Worm (Caenorhabditis elegans) whole organism, early embryonic: Measurements from ENCODE around the gene trm-1.
A peak's percentile ranks its signal among the peaks of the same experiment; 100 is the strongest.
"Not testable (repeated sequence)": the region's sequence is repeated elsewhere in the genome, so short reads cannot be mapped to it uniquely, and the experiment has no call there.

Source experiments
- B0310.2 ChIP-seq: sonication (generic microtip); optimal IDR thresholded peaks from 2 replicates; lab custom pipeline; 2016; ENCODE audit warnings: mild to moderate bottlenecking, missing genetic modification characterization, missing compliant biosample characterization
- F13C5.2 ChIP-seq: sonication (generic microtip); optimal IDR thresholded peaks from 2 replicates; lab custom pipeline; 2017; ENCODE audit warnings: mild to moderate bottlenecking, missing genetic modification characterization, inconsistent platforms, missing compliant biosample characterization
- aly-1 ChIP-seq: sonication (generic microtip); optimal IDR thresholded peaks from 2 replicates; lab custom pipeline; 2016; ENCODE audit warnings: missing genetic modification characterization, missing compliant biosample characterization
- ama-1 ChIP-seq: fragments of 150-350 bp; optimal IDR thresholded peaks from 2 replicates; lab custom pipeline; 2014
- ceh-13 ChIP-seq: fragments of 200-800 bp; sonication (Bioruptor generic); optimal IDR thresholded peaks from 2 replicates; lab custom pipeline; 2018; ENCODE audit warnings: mild to moderate bottlenecking, missing genetic modification characterization, missing compliant biosample characterization
- ceh-36 ChIP-seq: sonication (generic microtip); optimal IDR thresholded peaks from 2 replicates; lab custom pipeline; 2016; ENCODE audit warnings: missing genetic modification characterization, inconsistent platforms, missing compliant biosample characterization
- ets-7 ChIP-seq: sonication (generic microtip); optimal IDR thresholded peaks from 2 replicates; lab custom pipeline; 2016; ENCODE audit warnings: missing genotype, missing genetic modification characterization, missing compliant biosample characterization
- flt-1 ChIP-seq: fragments of 200-800 bp; sonication (Bioruptor generic); IDR thresholded peaks from 2 replicates; pipeline ENCODE4 v1.3.6; 2022; ENCODE audit warnings: missing genetic modification characterization, missing compliant biosample characterization
- hmbx-1 ChIP-seq: sonication (generic microtip); optimal IDR thresholded peaks from 2 replicates; lab custom pipeline; 2016; ENCODE audit warnings: mild to moderate bottlenecking, missing genetic modification characterization, missing compliant biosample characterization
- hmg-4 ChIP-seq: fragments of 200-800 bp; sonication (Bioruptor generic); optimal IDR thresholded peaks from 2 replicates; lab custom pipeline; 2018; ENCODE audit warnings: mild to moderate bottlenecking, missing genetic modification characterization, missing compliant biosample characterization
- hnd-1 ChIP-seq: sonication (generic microtip); optimal IDR thresholded peaks from 2 replicates; lab custom pipeline; 2016; ENCODE audit warnings: missing genetic modification characterization, missing compliant biosample characterization
- pes-1 ChIP-seq: fragments of 200-800 bp; sonication (Bioruptor generic); IDR thresholded peaks from 2 replicates; pipeline ENCODE4 v1.3.6; 2022; ENCODE audit warnings: missing genetic modification reagents, missing genetic modification characterization, missing compliant biosample characterization
- scrt-1 ChIP-seq: fragments of 200-800 bp; sonication (Bioruptor generic); IDR thresholded peaks from 2 replicates; pipeline ENCODE4 v1.3.6; 2022; ENCODE audit warnings: missing genetic modification characterization, missing compliant biosample characterization
- sea-1 ChIP-seq: fragments of 200-800 bp; sonication (Bioruptor generic); conservative IDR thresholded peaks from 2 replicates; pipeline ENCODE4 v1.3.6; 2022; ENCODE audit warnings: missing genetic modification characterization, missing compliant biosample characterization
- tbx-11 ChIP-seq: fragments of 200-800 bp; sonication (Bioruptor generic); IDR thresholded peaks from 2 replicates; pipeline ENCODE4 v1.3.6; 2022; ENCODE audit warnings: missing genetic modification characterization, missing compliant biosample characterization
- tbx-37 ChIP-seq: fragments of 200-800 bp; sonication (Bioruptor generic); conservative IDR thresholded peaks from 2 replicates; pipeline ENCODE4 v1.3.6; 2022; ENCODE audit warnings: missing genetic modification reagents, missing genetic modification characterization, missing compliant biosample characterization
- tra-4 ChIP-seq: sonication (generic microtip); optimal IDR thresholded peaks from 2 replicates; lab custom pipeline; 2017; ENCODE audit warnings: missing genetic modification characterization, missing compliant biosample characterization

Gene trm-1

DNA sequence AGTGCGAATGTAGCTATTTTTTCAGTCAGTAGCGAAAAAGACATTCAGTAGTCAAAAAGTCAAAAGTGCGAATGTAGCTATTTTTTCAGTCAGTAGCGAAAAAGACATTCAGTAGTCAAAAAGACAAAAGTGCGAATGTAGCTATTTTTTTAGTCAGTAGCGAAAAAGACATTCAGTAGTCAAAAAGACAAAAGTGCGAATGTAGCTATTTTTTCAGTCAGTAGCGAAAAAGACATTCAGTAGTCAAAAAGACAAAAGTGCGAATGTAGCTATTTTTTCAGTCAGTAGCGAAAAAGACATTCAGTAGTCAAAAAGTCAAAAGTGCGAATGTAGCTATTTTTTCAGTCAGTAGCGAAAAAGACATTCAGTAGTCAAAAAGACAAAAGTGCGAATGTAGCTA lies 19.8 kb upstream of the trm-1 start, which contains the start of gene T16A9.3:
T16A9.3 (plus strand) TSS at position 301 of the 400 bp plus-strand sequence.
- TF ChIP-seq hnd-1 (tag; lab: Kevin White, UChicago); tbx-11 (GFP tag; lab: Robert Waterston, UW); aly-1 (tag; lab: Kevin White, UChicago): not testable (repeated sequence)

DNA sequence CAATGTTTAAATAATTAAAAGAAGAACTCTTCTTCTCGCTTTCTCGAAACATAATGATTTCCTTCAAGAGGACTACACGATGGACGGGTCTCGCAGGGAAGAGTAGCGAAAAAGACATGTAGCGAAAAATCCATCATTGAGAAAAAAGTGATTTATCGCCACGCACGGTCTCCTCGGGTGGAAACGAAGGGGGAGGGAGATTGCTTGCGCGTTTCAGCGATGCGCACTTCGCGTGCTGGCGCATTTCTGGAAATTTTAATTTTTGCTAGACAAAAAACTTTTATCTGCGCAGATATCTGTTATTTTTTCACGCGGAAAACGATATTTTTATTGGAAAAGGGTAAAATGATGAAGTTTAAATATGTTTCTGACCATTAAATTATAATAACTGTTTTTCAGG lies 18.4 kb upstream of the trm-1 start:
- TF ChIP-seq tbx-11 (GFP tag; lab: Robert Waterston, UW) = 0 out of 2 replicates have a peak, but pooled peaks have one; percentile 42

DNA sequence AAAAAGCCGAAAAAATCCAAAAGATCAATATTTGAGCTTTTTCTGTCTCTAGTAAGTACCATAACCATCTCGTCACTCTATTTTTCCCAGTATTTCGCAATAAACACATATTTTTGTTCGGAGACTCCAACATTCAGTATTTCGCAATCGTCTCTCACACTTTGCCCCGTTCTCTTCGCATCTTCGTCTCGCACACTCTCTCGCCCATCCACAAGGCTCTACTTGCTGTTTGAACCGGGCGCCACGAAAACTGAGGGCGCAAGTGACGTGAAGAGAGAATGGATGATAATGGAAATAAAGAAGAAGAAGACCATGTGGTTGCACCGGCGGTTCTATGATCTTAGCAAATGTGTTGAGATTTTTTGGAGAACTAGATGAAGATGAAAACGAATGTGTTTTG lies 14.7 kb upstream of the trm-1 start:
- no peak for TF ChIP-seq tbx-11 (GFP tag; lab: Robert Waterston, UW)

DNA sequence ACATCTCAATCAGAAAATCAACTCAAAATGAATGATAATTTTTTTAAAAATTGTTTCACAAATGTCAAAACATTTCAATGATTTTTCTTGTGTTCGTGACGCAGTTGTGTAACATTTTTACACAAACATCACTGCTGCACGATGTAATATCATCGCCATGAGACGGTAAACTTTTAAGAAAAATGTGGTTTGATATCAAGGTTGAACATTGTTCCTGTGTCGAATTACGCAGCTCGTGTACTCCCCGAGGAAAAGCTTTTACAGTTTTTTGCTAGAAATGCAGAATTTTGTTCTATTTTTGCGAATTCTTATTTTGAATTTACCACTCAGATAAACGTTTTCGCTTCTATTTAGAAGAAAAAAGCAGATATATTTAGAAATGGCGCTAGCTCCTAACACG lies 12.2 kb upstream of the trm-1 start:
- TF ChIP-seq flt-1 (GFP tag; lab: Robert Waterston, UW) = no peak
- no peak for TF ChIP-seq F13C5.2
- TF ChIP-seq tbx-37 (GFP tag; lab: Robert Waterston, UW) = no peak
- TF ChIP-seq hnd-1 (tag; lab: Kevin White, UChicago) = no peak
- TF ChIP-seq ama-1 = no peak
- TF ChIP-seq scrt-1 (GFP tag; lab: Robert Waterston, UW) = no peak
- no peak for TF ChIP-seq ets-7 (tag; lab: Kevin White, UChicago)
- no peak for TF ChIP-seq tbx-11 (GFP tag; lab: Robert Waterston, UW)
- TF ChIP-seq pes-1 (GFP tag; lab: Robert Waterston, UW) = no peak
- TF ChIP-seq B0310.2 (tag; lab: Kevin White, UChicago) = no peak
- TF ChIP-seq ceh-36 (tag; lab: Kevin White, UChicago) = no peak
- TF ChIP-seq hmg-4 (GFP tag; lab: Kevin White, UChicago) = no peak
- TF ChIP-seq hmbx-1 (tag; lab: Kevin White, UChicago) = no peak
- no peak for TF ChIP-seq aly-1 (tag; lab: Kevin White, UChicago)
- TF ChIP-seq ceh-13 (GFP tag; lab: Kevin White, UChicago) = no peak

DNA sequence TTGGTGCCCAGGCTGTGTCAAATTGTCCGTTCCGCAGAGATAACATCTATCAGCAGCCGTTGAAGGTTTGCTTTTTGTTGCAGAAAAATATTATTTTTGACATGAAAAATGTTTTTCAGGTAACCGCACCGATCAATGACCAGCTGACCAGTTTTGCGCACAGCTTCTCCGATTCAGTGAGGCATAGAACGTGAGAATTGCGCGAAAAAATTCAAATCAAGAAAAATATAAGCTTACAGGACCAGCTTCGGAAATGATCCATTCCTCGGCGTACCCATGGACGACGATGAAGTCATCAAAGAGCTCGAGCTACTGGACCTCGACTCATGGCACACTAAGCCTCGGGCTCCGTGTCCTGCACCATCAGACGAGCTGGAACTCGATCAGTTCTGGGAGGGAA lies 9.1 kb upstream of the trm-1 start:
- no peak for TF ChIP-seq hmg-4 (GFP tag; lab: Kevin White, UChicago)
- no peak for TF ChIP-seq hmbx-1 (tag; lab: Kevin White, UChicago)
- no peak for TF ChIP-seq B0310.2 (tag; lab: Kevin White, UChicago)

DNA sequence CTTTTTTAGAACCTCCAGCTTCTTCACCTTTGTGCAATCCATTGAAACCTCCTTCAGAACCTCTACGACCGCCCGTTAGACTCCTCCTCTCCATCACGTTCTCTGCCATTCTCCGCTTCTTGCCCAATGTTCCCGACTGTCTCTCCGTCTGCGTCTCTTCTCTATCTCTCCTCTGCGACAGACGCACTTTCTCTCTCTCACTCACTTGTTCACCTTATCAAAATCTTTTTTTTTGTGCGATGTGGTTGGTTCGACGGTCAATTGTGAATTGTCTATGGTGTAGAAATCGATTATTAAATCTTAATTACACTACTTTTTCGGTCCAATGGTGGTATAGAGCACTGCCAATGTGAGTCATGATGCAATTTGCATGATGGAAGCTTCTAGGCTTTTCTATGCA lies 8.0 kb upstream of the trm-1 start, which contains the start of gene atfs-1:
atfs-1 (plus strand) TSS at position 213 of the 400 bp plus-strand sequence.
- TF ChIP-seq tra-4 (tag; lab: Kevin White, UChicago) (no peak), hnd-1 (tag; lab: Kevin White, UChicago) (no peak), F13C5.2 (no peak)

DNA sequence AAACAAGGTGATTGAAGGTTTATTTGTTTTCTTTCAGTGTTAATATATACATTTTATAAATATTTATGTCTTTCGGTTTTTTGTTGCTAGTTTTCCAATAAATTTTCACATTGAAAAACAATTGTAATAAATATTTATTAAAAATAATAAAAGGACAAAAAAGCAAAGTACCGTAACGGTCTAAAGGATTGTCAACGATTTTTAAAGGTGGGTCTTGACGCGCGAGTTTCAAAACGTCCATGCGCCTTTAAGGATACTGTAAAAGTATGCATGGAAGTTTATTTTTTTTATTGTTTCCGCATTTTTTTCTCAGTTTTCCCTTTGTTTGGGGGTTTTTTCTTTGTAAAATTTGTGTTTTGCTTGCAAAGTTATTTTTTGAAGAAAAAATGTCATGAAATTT lies 7.5 kb upstream of the trm-1 start:
- TF ChIP-seq ceh-36 (tag; lab: Kevin White, UChicago) (no peak), tbx-11 (GFP tag; lab: Robert Waterston, UW) (no peak), sea-1 (GFP tag; lab: Robert Waterston, UW) (no peak), ceh-13 (GFP tag; lab: Kevin White, UChicago) (no peak), scrt-1 (GFP tag; lab: Robert Waterston, UW) (no peak), pes-1 (GFP tag; lab: Robert Waterston, UW) (no peak), tra-4 (tag; lab: Kevin White, UChicago) (no peak), hnd-1 (tag; lab: Kevin White, UChicago) (no peak), B0310.2 (tag; lab: Kevin White, UChicago) (no peak)

DNA sequence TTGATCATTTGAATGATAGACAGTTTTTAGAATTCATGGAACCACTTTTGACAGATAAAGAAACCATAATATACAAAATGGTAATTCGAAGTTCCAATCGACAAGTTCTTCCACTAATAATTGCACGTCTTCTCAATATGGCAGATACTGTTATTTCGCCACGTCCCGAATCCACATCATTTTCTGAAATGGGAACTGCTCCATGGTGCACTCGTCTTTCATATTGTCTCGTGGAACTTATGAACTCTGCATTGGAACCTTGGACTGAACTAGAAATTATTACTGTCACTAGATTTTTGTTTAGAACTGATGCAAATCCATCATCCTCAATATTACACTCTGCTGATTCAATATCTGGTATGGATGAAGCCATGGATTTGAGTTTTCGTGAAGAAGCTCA lies 1.7 kb upstream of the trm-1 start:
- TF ChIP-seq ceh-13 (GFP tag; lab: Kevin White, UChicago) (no peak), F13C5.2 (no peak), scrt-1 (GFP tag; lab: Robert Waterston, UW) (no peak), tbx-11 (GFP tag; lab: Robert Waterston, UW) (no peak), flt-1 (GFP tag; lab: Robert Waterston, UW) (no peak), B0310.2 (tag; lab: Kevin White, UChicago) (no peak), pes-1 (GFP tag; lab: Robert Waterston, UW) (no peak), tbx-37 (GFP tag; lab: Robert Waterston, UW) (no peak), sea-1 (GFP tag; lab: Robert Waterston, UW) (no peak), ceh-36 (tag; lab: Kevin White, UChicago) (no peak), ama-1 (no peak), aly-1 (tag; lab: Kevin White, UChicago) (no peak), hmg-4 (GFP tag; lab: Kevin White, UChicago) (no peak), ets-7 (tag; lab: Kevin White, UChicago) (no peak), tra-4 (tag; lab: Kevin White, UChicago) (no peak), hnd-1 (tag; lab: Kevin White, UChicago) (no peak), hmbx-1 (tag; lab: Kevin White, UChicago) (no peak)

DNA sequence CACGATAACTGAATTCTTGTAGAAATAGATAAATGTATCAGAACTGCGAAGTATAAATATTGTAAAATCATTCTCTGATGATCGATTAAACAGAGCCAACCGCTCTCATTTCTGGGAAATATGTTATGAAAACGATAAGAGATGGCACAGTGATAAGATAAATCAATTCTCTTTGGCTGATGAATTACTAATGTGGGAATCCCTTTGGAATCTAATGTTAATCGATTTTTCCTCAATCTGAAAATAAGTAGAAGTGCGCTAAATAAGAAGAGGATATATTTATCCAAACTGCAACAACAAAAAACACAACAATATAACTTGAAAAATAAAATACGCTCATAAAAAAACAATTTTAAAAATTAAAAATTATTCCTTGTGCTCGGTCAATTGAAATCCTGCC lies 2.6 kb downstream of the trm-1 start, which contains the start of gene cest-2.3:
cest-2.3 (minus strand) TSS at position 101 of the 400 bp plus-strand sequence.
- no peak for TF ChIP-seq ets-7 (tag; lab: Kevin White, UChicago)
- no peak for TF ChIP-seq F13C5.2
- TF ChIP-seq B0310.2 (tag; lab: Kevin White, UChicago) = no peak
